Fruit fly (Drosophila melanogaster): ENCODE data around the gene CG32687.

CG32687 gene

DNA sequence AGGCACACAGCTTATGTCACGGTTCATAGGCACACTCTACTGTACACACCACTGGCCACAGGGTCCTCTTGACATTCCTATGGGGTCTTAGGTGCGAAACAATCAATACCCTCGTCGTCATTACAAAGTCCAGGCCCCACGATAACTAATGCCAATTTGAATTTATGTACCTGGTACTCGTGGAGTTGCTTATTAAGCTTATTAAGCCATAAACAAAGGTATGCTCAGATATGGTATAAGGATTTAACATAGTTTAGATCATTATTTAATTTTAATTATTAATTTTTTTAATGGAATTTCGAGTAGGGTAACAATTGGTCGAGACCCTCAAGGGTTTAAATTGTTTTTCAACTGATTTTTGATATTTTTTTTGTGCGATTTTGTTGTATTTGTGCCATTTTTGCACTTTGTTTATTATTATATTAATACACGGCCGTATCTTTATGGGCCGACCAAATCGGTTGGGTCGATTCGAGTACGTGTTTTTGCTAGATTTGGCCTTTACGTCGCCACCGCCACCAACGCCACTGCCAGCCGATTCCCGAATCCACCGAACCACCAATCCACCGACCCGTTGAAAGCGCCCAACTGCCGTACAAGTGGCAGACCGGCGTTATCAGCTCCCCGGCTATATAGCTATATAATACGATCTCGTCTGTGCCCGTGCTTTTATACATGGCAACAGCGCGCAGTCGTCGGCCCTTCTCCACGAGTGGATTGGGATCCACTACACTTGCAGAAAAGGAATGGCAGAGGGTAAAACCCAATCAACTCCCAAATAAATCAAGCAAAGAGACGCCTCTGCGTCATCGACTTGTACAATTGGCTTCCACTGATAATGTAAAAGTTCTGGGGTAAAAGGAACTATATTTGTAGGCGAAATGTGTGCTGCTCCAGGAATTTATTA, 2.5 kb downstream of the CG32687 start:
- TF ChIP-seq Pif1B (GFP tag; optimal IDR thresholded peaks at IDR 0.05) (no peak), CG8301 (tag; optimal IDR thresholded peaks at IDR 0.05) (no peak), CG17806 (tag; optimal IDR thresholded peaks at IDR 0.05) (no peak), EcR (GFP tag; optimal IDR thresholded peaks at IDR 0.05) (no peak), Snoo (tag; optimal IDR thresholded peaks at IDR 0.05) (no peak), Ets98B (GFP tag; IDR thresholded peaks at IDR 0.05) (no peak)

DNA sequence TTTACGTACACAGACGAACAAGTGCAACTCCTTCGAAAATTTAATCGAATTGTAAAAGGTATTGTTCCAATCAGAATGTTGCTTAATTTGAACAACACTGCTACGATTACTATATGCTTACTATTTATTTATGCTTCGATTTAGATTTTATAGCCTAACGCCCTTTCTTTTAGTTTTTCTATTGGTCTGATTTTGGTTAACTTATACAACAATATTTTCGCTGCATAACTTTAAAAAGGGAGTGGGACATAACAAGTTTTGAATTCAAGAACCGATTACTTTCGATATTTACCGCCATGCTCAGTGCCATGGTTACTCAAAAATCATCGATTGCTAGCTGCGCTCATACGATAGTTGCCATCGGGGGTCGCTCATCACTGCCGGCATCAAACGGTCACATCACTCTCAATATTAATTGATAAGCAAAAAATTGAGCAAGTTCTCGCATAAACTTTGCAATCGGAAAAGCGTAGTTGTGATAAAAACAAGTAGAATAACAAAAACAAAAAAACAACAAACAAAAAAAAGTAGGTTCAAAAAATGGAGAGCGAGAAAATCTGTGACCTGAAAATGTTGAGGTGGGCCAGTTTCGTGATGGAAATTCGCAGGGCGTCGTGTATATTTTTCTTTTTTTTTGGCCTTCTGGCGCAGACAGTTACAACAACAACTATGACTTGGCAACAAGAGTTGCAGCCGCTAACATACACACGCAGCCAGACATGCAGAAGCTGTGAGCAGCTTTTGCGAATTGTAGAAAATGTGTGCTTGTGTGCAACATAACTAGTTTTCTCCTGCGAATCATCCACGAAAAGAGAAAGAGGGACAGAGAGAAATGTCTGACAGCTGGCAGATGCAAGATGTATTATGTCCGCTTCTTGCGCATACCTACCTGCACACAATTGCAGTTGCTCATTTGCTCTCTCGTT, 8.3 kb downstream of the CG32687 start, which contains the start of the genes CG2887 and PPP4R2r:
CG2887 (minus strand) TSS at position 51 of the 926 bp plus-strand sequence.
PPP4R2r (plus strand) TSS at position 396 of the 926 bp plus-strand sequence.
- peak; percentile 2 for TF ChIP-seq CG8159 (tag; optimal IDR thresholded peaks at IDR 0.05)
- peak; percentile 25 for TF ChIP-seq EcR (GFP tag; optimal IDR thresholded peaks at IDR 0.05)
- no peak for TF ChIP-seq gl (tag; optimal IDR thresholded peaks at IDR 0.05)
- no peak for TF ChIP-seq CG12605 (GFP tag; IDR thresholded peaks at IDR 0.05)
- no peak for TF ChIP-seq CG4496 (GFP tag; IDR thresholded peaks at IDR 0.05)
- TF ChIP-seq CG13204 (GFP tag; optimal IDR thresholded peaks at IDR 0.05): no peak
- TF ChIP-seq Pif1A (GFP tag; optimal IDR thresholded peaks at IDR 0.05): no peak
- no peak for TF ChIP-seq CG32121 (GFP tag; IDR thresholded peaks at IDR 0.05)
- no peak for TF ChIP-seq CG9948 (tag; optimal IDR thresholded peaks at IDR 0.05)
- no peak for TF ChIP-seq CG15710 (tag; optimal IDR thresholded peaks at IDR 0.05)
- TF ChIP-seq Ets98B (GFP tag; IDR thresholded peaks at IDR 0.05): no peak; the same call in 1 of the 2 replicates
- no peak for TF ChIP-seq CG10348 (GFP tag; IDR thresholded peaks at IDR 0.05)
- no peak for TF ChIP-seq fd96Ca (GFP tag; IDR thresholded peaks at IDR 0.05)
- TF ChIP-seq Pif1B (GFP tag; optimal IDR thresholded peaks at IDR 0.05): peak; percentile 8
- TF ChIP-seq rn (GFP tag; IDR thresholded peaks at IDR 0.05): no peak
- TF ChIP-seq Snoo (tag; optimal IDR thresholded peaks at IDR 0.05): no peak
- TF ChIP-seq CG34367 (tag; optimal IDR thresholded peaks at IDR 0.05): no peak
- no peak for TF ChIP-seq D1 (tag; optimal IDR thresholded peaks at IDR 0.05)
- peak; percentile 12 for TF ChIP-seq CG8301 (tag; optimal IDR thresholded peaks at IDR 0.05)
- no peak for TF ChIP-seq CG17806 (tag; optimal IDR thresholded peaks at IDR 0.05)
- no peak for TF ChIP-seq CG14655 (GFP tag; optimal IDR thresholded peaks at IDR 0.05)

DNA sequence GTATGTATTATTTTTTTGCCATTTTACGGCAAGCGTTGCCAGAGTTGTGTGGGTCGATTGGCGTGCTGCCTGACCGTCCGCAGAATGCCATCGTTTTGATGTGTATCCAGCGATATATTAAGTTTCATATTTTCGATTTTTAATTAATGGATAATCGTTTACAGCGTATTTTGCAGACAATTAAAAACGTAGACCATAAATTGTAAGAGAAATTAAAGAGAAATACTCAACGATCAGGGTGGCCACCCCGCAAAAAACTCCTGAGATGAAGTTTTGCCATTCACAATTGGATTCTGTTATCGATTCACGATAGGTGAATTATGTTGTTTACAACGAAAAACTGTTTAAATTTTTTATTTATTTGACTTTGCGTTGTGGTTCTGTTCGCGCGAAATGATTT, 12.4 kb downstream of the CG32687 start, which contains the start of gene nocte:
nocte (minus strand) TSS at position 51 of the 400 bp plus-strand sequence.
- TF ChIP-seq CG4496 (GFP tag; IDR thresholded peaks at IDR 0.05) (0 out of 3 replicates have a peak, but pooled peaks have one; percentile 16), CG12605 (GFP tag; IDR thresholded peaks at IDR 0.05) (no peak)

DNA sequence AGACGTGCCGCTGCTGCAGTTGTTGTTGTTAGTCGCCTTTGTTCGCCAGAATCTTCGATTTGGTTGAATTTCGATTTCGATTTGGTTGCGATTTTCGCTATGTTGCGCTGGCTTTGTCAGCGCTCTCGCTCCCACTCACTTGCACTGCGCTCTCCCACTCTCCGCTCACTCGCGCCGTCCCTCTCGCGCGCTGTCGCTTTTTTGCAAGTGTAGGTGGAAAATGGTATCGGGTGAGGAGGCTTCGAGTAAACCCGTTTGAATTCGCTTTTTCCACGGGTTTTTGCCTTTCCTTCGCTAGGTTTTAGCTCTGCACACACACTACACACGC, 12.8 kb downstream of the CG32687 start:
- TF ChIP-seq EcR (GFP tag; optimal IDR thresholded peaks at IDR 0.05): peak; percentile 87
- no peak for TF ChIP-seq gl (tag; optimal IDR thresholded peaks at IDR 0.05)

DNA sequence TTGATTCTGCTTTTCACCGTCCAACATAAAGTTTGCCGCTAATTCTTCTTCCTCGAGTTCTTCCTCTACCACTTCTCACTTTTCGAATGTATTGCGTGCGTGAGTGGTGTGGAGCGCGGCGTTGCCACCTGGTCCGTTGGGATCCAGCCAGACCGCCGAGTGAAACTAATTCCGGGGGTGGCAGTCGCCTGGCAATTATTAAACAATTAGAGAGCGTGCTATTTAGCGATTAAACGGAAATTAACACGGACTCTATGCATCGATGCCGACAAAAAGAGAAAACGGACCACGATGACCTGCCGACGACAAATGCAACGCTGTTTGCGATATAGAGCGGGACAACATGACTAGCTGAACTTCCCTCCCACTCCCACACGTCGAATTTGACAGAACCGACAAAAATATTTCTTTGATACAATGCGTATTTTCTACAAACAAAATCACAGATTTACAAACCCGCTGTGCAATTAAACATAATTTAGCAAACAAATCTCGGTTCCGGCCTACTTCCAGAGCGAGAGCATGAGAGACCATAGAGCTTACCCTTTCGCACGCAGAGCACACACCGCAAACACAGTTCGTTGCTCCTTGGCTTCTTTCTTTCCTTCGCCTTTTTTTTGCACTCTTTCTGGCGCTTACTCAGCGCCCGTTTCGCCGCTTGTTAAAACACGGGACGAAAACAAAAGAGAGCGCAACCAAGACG, 13.3 kb downstream of the CG32687 start, which contains the start of gene CG2889:
CG2889 (plus strand) TSS at position 429 of the 703 bp plus-strand sequence.
- TF ChIP-seq CG32121 (GFP tag; IDR thresholded peaks at IDR 0.05): no peak
- no peak for TF ChIP-seq CG9948 (tag; optimal IDR thresholded peaks at IDR 0.05)
- TF ChIP-seq EcR (GFP tag; optimal IDR thresholded peaks at IDR 0.05): peak; percentile 96
- TF ChIP-seq fd96Ca (GFP tag; IDR thresholded peaks at IDR 0.05): 0 out of 3 replicates have a peak, but pooled peaks have one; percentile 30

DNA sequence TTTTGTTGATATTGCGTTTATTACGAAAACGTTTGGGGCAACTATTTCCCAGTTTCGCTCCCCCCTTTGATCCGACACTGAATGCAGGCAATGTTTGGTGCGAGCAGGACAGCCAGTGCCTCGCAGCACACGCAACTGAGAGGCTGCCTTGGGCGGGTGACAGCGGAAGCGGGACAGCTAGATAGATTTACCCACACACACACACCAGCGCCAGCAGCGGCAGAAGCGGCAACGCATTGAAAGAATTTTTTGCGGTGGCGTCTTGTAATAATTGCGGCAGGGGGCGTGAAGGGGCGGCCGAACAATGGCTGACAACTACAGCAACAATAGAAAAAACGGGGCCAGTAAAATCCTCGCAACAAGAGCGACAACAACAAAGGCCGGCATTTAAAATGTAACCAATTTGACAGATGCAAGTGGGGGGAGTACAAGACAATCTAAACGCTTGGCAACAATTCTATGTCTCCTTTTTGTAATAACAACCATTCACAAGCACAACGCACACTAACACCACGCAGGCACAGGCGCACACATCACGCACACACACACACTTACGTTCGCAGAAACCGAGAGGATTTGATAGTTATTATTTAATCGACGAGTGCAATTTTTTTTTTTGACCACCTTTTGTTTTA, 14.3 kb downstream of the CG32687 start:
- TF ChIP-seq CG12605 (GFP tag; IDR thresholded peaks at IDR 0.05): no peak
- no peak for TF ChIP-seq CG4496 (GFP tag; IDR thresholded peaks at IDR 0.05)
- peak; percentile 67; the same call in 2 of the 3 replicates for TF ChIP-seq fd96Ca (GFP tag; IDR thresholded peaks at IDR 0.05)
- 0 out of 2 replicates have a peak, but pooled peaks have one; percentile 28 for TF ChIP-seq Ets98B (GFP tag; IDR thresholded peaks at IDR 0.05)
- no peak for TF ChIP-seq Pif1A (GFP tag; optimal IDR thresholded peaks at IDR 0.05)
- no peak for TF ChIP-seq CG10348 (GFP tag; IDR thresholded peaks at IDR 0.05)
- no peak for TF ChIP-seq gl (tag; optimal IDR thresholded peaks at IDR 0.05)
- TF ChIP-seq CG13204 (GFP tag; optimal IDR thresholded peaks at IDR 0.05): peak; percentile 84
- TF ChIP-seq D1 (tag; optimal IDR thresholded peaks at IDR 0.05): no peak
- peak; percentile 10 for TF ChIP-seq CG15710 (tag; optimal IDR thresholded peaks at IDR 0.05)
- TF ChIP-seq Pif1B (GFP tag; optimal IDR thresholded peaks at IDR 0.05): no peak
- 0 out of 2 replicates have a peak, but pooled peaks have one; percentile 22 for TF ChIP-seq CG32121 (GFP tag; IDR thresholded peaks at IDR 0.05)
- peak; percentile 64 for TF ChIP-seq EcR (GFP tag; optimal IDR thresholded peaks at IDR 0.05)
- TF ChIP-seq CG17806 (tag; optimal IDR thresholded peaks at IDR 0.05): no peak

Measured in whole organism, pupa.